Worm (Caenorhabditis elegans): ENCODE data around the gene emg-1.
A peak's percentile ranks its signal among the peaks of the same experiment; 100 is the strongest.

Gene emg-1

DNA sequence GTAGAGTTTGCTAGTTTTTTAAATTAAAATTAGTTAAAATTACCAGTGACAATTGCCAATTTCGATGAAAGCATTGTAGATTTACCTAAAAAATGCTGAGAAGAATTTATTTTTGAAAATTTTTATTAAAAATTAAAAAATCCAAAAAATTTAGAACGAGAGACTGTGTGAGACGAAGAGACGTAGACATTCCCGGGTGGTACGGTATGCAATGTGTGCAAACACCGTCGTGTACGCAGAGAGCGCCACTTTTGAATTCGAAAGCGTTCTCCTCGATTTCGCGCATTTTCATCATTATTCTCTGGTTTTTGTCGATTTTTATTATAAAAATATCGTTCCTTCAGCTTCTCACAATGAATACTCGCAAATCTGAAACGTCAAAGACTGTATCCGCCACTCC is 6.5 kb upstream of the emg-1 start, which contains the start of the genes dhs-11 and orc-1:
TSS of gene dhs-11 (minus strand) at position 85 of the 400 bp plus-strand sequence.
TSS of gene orc-1 (plus strand) at position 349 of the 400 bp plus-strand sequence.
- TF ChIP-seq hlh-1 (tag; optimal IDR thresholded peaks at IDR 0.05) (no peak), mep-1 (tag; optimal IDR thresholded peaks at IDR 0.05) (peak; percentile 58), ztf-11 (tag; optimal IDR thresholded peaks at IDR 0.05) (no peak), M03D4.4 (tag; optimal IDR thresholded peaks at IDR 0.05) (no peak), drap-1 (GFP tag; optimal IDR thresholded peaks at IDR 0.05) (no peak), nhr-12 (tag; optimal IDR thresholded peaks at IDR 0.05) (no peak), blmp-1 (tag; optimal IDR thresholded peaks at IDR 0.05) (no peak), lin-13 (tag; optimal IDR thresholded peaks at IDR 0.05) (peak; percentile 15), sptf-1 (tag; optimal IDR thresholded peaks at IDR 0.05) (peak; percentile 25), lsy-2 (tag; optimal IDR thresholded peaks at IDR 0.05) (peak; percentile 97), ceh-39 (tag; optimal IDR thresholded peaks at IDR 0.05) (no peak), elt-3 (tag; optimal IDR thresholded peaks at IDR 0.05) (no peak), ham-2 (GFP tag; optimal IDR thresholded peaks at IDR 0.05) (no peak), bed-3 (GFP tag; optimal IDR thresholded peaks at IDR 0.05) (no peak), mab-5 (tag; optimal IDR thresholded peaks at IDR 0.05) (no peak), nhr-28 (tag; optimal IDR thresholded peaks at IDR 0.05) (no peak), snpc-4 (tag; optimal IDR thresholded peaks at IDR 0.05) (no peak), pha-4 (tag; optimal IDR thresholded peaks at IDR 0.05) (no peak), lin-32 (GFP tag; optimal IDR thresholded peaks at IDR 0.05) (no peak), elt-1 (tag; optimal IDR thresholded peaks at IDR 0.05; ENCODE audit: borderline replicate concordance, insufficient read depth) (no peak)

DNA sequence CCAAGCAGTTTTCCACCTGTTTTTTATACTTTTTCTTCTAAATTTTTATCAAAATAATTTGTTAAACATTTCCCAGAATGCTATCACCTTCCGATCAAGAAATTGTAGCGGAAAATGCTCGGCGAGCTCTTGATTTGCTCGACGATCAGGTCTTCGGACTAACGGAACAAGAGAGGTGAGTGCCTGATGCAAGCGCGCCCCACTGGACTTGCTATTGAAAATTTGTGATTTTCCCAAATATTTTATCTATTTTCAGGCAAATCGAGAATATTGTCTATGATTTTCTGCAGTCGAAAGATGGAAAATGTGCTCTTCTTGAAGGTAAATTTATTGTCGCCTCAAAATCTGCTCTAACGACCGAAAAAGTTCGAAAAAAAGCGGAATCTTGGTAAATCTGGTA is 3.2 kb upstream of the emg-1 start, which contains the start of gene orc-4:
TSS of gene orc-4 (plus strand) at position 77 of the 400 bp plus-strand sequence.
- TF ChIP-seq unc-120 (tag; optimal IDR thresholded peaks at IDR 0.05; ENCODE audit: poor library complexity, severe bottlenecking) (no peak), nhr-76 (tag; optimal IDR thresholded peaks at IDR 0.05) (no peak), nhr-12 (tag; optimal IDR thresholded peaks at IDR 0.05) (no peak), unc-39 (tag; optimal IDR thresholded peaks at IDR 0.05) (no peak), hlh-1 (tag; optimal IDR thresholded peaks at IDR 0.05) (no peak), sptf-1 (tag; optimal IDR thresholded peaks at IDR 0.05) (no peak), mab-5 (tag; optimal IDR thresholded peaks at IDR 0.05) (no peak), nhr-2 (tag; optimal IDR thresholded peaks at IDR 0.05) (no peak), lin-32 (GFP tag; optimal IDR thresholded peaks at IDR 0.05) (no peak), ceh-39 (tag; optimal IDR thresholded peaks at IDR 0.05) (no peak), lsy-2 (tag; optimal IDR thresholded peaks at IDR 0.05) (no peak), snpc-4 (tag; optimal IDR thresholded peaks at IDR 0.05) (no peak), drap-1 (GFP tag; optimal IDR thresholded peaks at IDR 0.05) (no peak), elt-1 (tag; optimal IDR thresholded peaks at IDR 0.05; ENCODE audit: borderline replicate concordance, insufficient read depth) (no peak)

DNA sequence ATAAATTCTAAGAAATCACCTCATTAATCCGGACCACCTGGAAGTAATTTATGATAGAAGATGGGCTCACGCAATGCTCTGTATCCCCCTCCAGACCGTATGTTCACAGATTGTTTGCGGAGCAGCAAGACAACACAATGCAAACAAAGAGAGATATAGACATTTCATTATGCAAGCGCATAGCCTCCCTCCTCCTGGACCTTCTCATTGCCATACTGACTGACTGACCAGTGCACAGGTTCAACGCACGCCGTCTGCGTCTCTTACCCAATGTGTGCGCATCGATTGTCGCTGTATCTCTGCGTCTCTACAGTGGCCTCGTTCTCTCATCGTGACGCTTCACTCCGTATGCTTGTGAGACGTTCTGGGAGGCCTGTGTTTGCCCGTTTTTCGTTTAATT is 2.3 kb downstream of the emg-1 start:
- TF ChIP-seq snpc-4 (tag; optimal IDR thresholded peaks at IDR 0.05): no peak
- TF ChIP-seq mls-2 (tag; optimal IDR thresholded peaks at IDR 0.05): peak; percentile 56
- peak; percentile 42 for TF ChIP-seq lin-32 (GFP tag; optimal IDR thresholded peaks at IDR 0.05)
- peak; percentile 32 for TF ChIP-seq zip-8 (tag; optimal IDR thresholded peaks at IDR 0.05)
- TF ChIP-seq M03D4.4 (tag; optimal IDR thresholded peaks at IDR 0.05): no peak
- no peak for TF ChIP-seq elt-1 (tag; optimal IDR thresholded peaks at IDR 0.05; ENCODE audit: borderline replicate concordance, insufficient read depth)
- peak; percentile 56 for TF ChIP-seq nhr-2 (tag; optimal IDR thresholded peaks at IDR 0.05)
- TF ChIP-seq lsy-2 (tag; optimal IDR thresholded peaks at IDR 0.05): peak; percentile 54
- no peak for TF ChIP-seq nhr-28 (tag; optimal IDR thresholded peaks at IDR 0.05)
- peak; percentile 69 for TF ChIP-seq ham-2 (GFP tag; optimal IDR thresholded peaks at IDR 0.05)
- peak; percentile 70 for TF ChIP-seq ceh-39 (tag; optimal IDR thresholded peaks at IDR 0.05)
- peak; percentile 95 for TF ChIP-seq pha-4 (tag; optimal IDR thresholded peaks at IDR 0.05)
- peak; percentile 18 for TF ChIP-seq drap-1 (GFP tag; optimal IDR thresholded peaks at IDR 0.05)
- TF ChIP-seq lin-13 (tag; optimal IDR thresholded peaks at IDR 0.05): peak; percentile 64
- TF ChIP-seq cnd-1 (tag; optimal IDR thresholded peaks at IDR 0.05): peak; percentile 44
- TF ChIP-seq unc-62 (GFP tag; optimal IDR thresholded peaks at IDR 0.05): peak; percentile 24
- TF ChIP-seq sem-2 (GFP tag; optimal IDR thresholded peaks at IDR 0.05): peak; percentile 27
- TF ChIP-seq ces-1 (GFP tag; optimal IDR thresholded peaks at IDR 0.05): peak; percentile 67

DNA sequence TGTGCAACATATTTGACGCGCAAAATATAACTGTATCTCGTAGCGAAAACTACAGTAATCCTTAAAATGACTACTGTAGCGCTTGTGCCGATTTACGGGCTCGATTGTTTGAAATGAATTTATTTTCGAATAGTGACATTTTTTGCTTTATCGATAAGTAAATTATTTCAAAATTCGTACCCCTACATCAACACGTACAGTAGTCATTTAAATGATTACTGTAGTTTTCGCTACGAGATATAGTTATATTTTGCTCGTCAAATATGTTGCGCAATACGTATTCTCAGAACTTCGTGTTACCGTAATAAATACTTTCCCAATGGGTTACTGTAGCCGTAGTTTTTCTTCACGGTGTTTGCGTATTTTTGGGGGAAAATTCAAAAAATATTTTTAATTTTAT is 3.5 kb downstream of the emg-1 start:
- TF ChIP-seq snpc-4 (tag; optimal IDR thresholded peaks at IDR 0.05): no peak
- TF ChIP-seq ceh-83 (GFP tag; optimal IDR thresholded peaks at IDR 0.05): no peak
- peak; percentile 79 for TF ChIP-seq zip-8 (tag; optimal IDR thresholded peaks at IDR 0.05)
- TF ChIP-seq unc-39 (tag; optimal IDR thresholded peaks at IDR 0.05): no peak
- no peak for TF ChIP-seq mab-5 (tag; optimal IDR thresholded peaks at IDR 0.05)

DNA sequence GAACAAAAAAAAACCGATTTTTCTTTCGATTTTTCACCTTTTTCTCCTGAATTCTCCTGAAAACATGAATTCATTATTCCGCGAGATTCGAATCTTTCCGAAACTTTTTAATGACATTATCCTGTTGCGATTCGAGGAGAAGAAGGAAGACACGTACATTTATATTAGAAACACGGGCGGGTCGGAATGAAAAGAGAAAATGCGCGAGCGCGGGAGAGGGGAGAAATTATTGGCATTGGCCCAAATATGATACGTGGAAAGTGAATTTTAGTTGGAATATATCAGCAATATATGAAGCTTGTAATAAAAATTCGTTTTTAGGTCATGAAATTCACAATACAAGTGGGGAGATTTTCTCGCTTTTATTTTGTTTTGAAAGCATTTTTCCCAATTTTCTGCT is 4.2 kb downstream of the emg-1 start:
- peak; percentile 91 for TF ChIP-seq blmp-1 (tag; optimal IDR thresholded peaks at IDR 0.05)
- TF ChIP-seq zip-8 (tag; optimal IDR thresholded peaks at IDR 0.05): peak; percentile 11
- TF ChIP-seq elt-1 (tag; optimal IDR thresholded peaks at IDR 0.05; ENCODE audit: borderline replicate concordance, insufficient read depth): no peak

Data from whole organism, mixed stage, embryonic.